Worm (Caenorhabditis elegans) whole organism, L1 larva: ENCODE data around the gene F09E10.7.

Experiments used
- C16A3.4 ChIP-seq: fragments of 150-350 bp; optimal IDR thresholded peaks from 2 replicates; lab custom pipeline; 2014; ENCODE audit warnings: missing biosample characterization, missing genetic modification characterization
- Y116A8C.19 ChIP-seq: sonication (generic microtip); optimal IDR thresholded peaks from 2 replicates; lab custom pipeline; 2016; ENCODE audit warnings: missing compliant biosample characterization, missing genetic modification characterization, borderline replicate concordance
- aly-2 ChIP-seq: fragments of 150-350 bp; optimal IDR thresholded peaks from 2 replicates; lab custom pipeline; 2014; ENCODE audit warnings: missing biosample characterization, missing genetic modification characterization
- ceh-8 ChIP-seq: fragments of 200-800 bp; sonication (Bioruptor generic); optimal IDR thresholded peaks from 2 replicates; lab custom pipeline; 2018; ENCODE audit warnings: mild to moderate bottlenecking, missing genetic modification characterization, moderate library complexity, missing compliant biosample characterization
- ceh-88 ChIP-seq: fragments of 200-800 bp; sonication (Bioruptor generic); IDR thresholded peaks from 2 replicates; pipeline ENCODE4 v1.3.6; 2022; ENCODE audit warnings: missing genetic modification characterization, missing compliant biosample characterization
- dsc-1 ChIP-seq: sonication (generic microtip); optimal IDR thresholded peaks from 2 replicates; lab custom pipeline; 2016; ENCODE audit warnings: mild to moderate bottlenecking, missing genetic modification characterization, missing compliant biosample characterization
- efl-1 ChIP-seq, 4 experiments: fragments of 150-350 bp; optimal IDR thresholded peaks in 3 of 4; peaks in 1 of 4; 1 replicate in 1 of 4; 2 replicates in 3 of 4; lab custom pipeline; 2014; ENCODE audit warnings: missing biosample characterization in 2 of 4, missing genetic modification characterization in 2 of 4, missing genetic modification reagents in 2 of 4
- egl-13 ChIP-seq: sonication (generic microtip); optimal IDR thresholded peaks from 2 replicates; lab custom pipeline; 2016; ENCODE audit warnings: missing genotype, missing genetic modification reagents, missing genetic modification characterization, missing compliant biosample characterization
- egl-27 ChIP-seq, 2 experiments: fragments of 150-350 bp in 1 of 2; sonication (generic microtip); optimal IDR thresholded peaks; 3 replicates each; lab custom pipeline; 2017 to 2018; ENCODE audit warnings: missing biosample characterization in 2 of 2, missing genetic modification characterization in 2 of 2, missing genetic modification reagents in 2 of 2
- hlh-17 ChIP-seq: fragments of 200-800 bp; sonication (Bioruptor generic); optimal IDR thresholded peaks from 2 replicates; lab custom pipeline; 2018; ENCODE audit warnings: missing genetic modification characterization, mild to moderate bottlenecking, missing compliant biosample characterization, moderate library complexity, borderline replicate concordance
- hlh-4 ChIP-seq: sonication (generic microtip); optimal IDR thresholded peaks from 2 replicates; lab custom pipeline; 2016; ENCODE audit warnings: mild to moderate bottlenecking, missing genetic modification characterization, missing compliant biosample characterization
- irx-1 ChIP-seq: sonication (generic microtip); optimal IDR thresholded peaks from 2 replicates; lab custom pipeline; 2016; ENCODE audit warnings: missing genetic modification characterization, missing compliant biosample characterization
- lin-14 ChIP-seq: fragments of 200-800 bp; sonication (Bioruptor generic); optimal IDR thresholded peaks from 2 replicates; lab custom pipeline; 2018; ENCODE audit warnings: mild to moderate bottlenecking, missing genetic modification characterization, moderate library complexity, missing compliant biosample characterization
- lin-15B ChIP-seq: fragments of 150-350 bp; sonication (generic microtip); optimal IDR thresholded peaks from 3 replicates; lab custom pipeline; 2014; ENCODE audit warnings: missing biosample characterization, missing genetic modification characterization
- lin-35 ChIP-seq, 2 experiments: fragments of 150-350 bp; optimal IDR thresholded peaks; 2 replicates each; lab custom pipeline; 2014; ENCODE audit warnings: missing biosample characterization in 2 of 2, missing genetic modification characterization in 2 of 2, missing genetic modification reagents in 2 of 2
- lsy-2 ChIP-seq, 2 experiments: fragments of 150-350 bp; optimal IDR thresholded peaks; 2 replicates each; lab custom pipeline; 2014; ENCODE audit warnings: missing biosample characterization in 2 of 2, missing genetic modification characterization in 2 of 2
- mab-9 ChIP-seq: fragments of 200-800 bp; sonication (Bioruptor generic); IDR thresholded peaks from 2 replicates; pipeline ENCODE4 v1.3.6; 2022; ENCODE audit warnings: missing genetic modification reagents, missing genetic modification characterization, missing compliant biosample characterization
- mep-1 ChIP-seq: fragments of 150-350 bp; optimal IDR thresholded peaks from 2 replicates; lab custom pipeline; 2014; ENCODE audit warnings: missing biosample characterization, missing genetic modification characterization
- nhr-12 ChIP-seq: sonication (generic microtip); optimal IDR thresholded peaks from 2 replicates; lab custom pipeline; 2017; ENCODE audit warnings: missing biosample characterization, missing genetic modification characterization
- nhr-19 ChIP-seq: fragments of 200-800 bp; sonication (Bioruptor generic); conservative IDR thresholded peaks from 2 replicates; pipeline ENCODE4 v1.3.6; 2022; ENCODE audit warnings: missing genetic modification characterization, missing compliant biosample characterization
- nhr-20 ChIP-seq: sonication (generic microtip); optimal IDR thresholded peaks from 2 replicates; lab custom pipeline; 2016; ENCODE audit warnings: mild to moderate bottlenecking, missing genetic modification characterization, missing compliant biosample characterization
- nhr-28 ChIP-seq: fragments of 150-350 bp; optimal IDR thresholded peaks from 2 replicates; lab custom pipeline; 2014; ENCODE audit warnings: missing biosample characterization, missing genetic modification characterization
- nhr-71 ChIP-seq: sonication (generic microtip); optimal IDR thresholded peaks from 2 replicates; lab custom pipeline; 2016; ENCODE audit warnings: mild to moderate bottlenecking, missing genetic modification characterization, moderate library complexity, missing compliant biosample characterization
- nhr-85 ChIP-seq: sonication (generic microtip); peaks from one replicate; lab custom pipeline; 2016; ENCODE audit warnings: missing genetic modification characterization, inconsistent platforms, missing compliant biosample characterization
- nhr-90 ChIP-seq: sonication (generic microtip); optimal IDR thresholded peaks from 2 replicates; lab custom pipeline; 2016; ENCODE audit warnings: mild to moderate bottlenecking, missing genetic modification characterization, missing compliant biosample characterization; ENCODE audit not compliant: poor library complexity
- pag-3 ChIP-seq: sonication (generic microtip); optimal IDR thresholded peaks from 2 replicates; lab custom pipeline; 2017; ENCODE audit warnings: missing genetic modification characterization, mild to moderate bottlenecking, missing compliant biosample characterization, antibody characterized with exemption, borderline replicate concordance; ENCODE audit not compliant: insufficient read depth
- rnt-1 ChIP-seq: sonication (generic microtip); optimal IDR thresholded peaks from 2 replicates; lab custom pipeline; 2016; ENCODE audit warnings: mild to moderate bottlenecking, missing genetic modification characterization, moderate library complexity, missing compliant biosample characterization
- skn-1 ChIP-seq: fragments of 150-350 bp; optimal IDR thresholded peaks from 2 replicates; lab custom pipeline; 2014; ENCODE audit warnings: missing biosample characterization, missing genetic modification characterization
- sptf-1 ChIP-seq: fragments of 150-350 bp; optimal IDR thresholded peaks from 2 replicates; lab custom pipeline; 2014; ENCODE audit warnings: missing biosample characterization, missing genetic modification characterization
- sup-37 ChIP-seq: fragments of 200-800 bp; sonication (Bioruptor generic); optimal IDR thresholded peaks from 2 replicates; lab custom pipeline; 2018; ENCODE audit warnings: mild to moderate bottlenecking, missing genetic modification characterization, missing compliant biosample characterization
- unc-30 ChIP-seq: sonication (generic microtip); optimal IDR thresholded peaks from 2 replicates; lab custom pipeline; 2017; ENCODE audit warnings: missing biosample characterization, missing genetic modification characterization
- unc-86 ChIP-seq: sonication (generic microtip); optimal IDR thresholded peaks from 2 replicates; lab custom pipeline; 2016; ENCODE audit warnings: missing genetic modification characterization, missing compliant biosample characterization
- unc-98 ChIP-seq: fragments of 200-800 bp; sonication (Bioruptor generic); IDR thresholded peaks from 2 replicates; pipeline ENCODE4 v1.3.6; 2022; ENCODE audit warnings: missing genetic modification characterization, missing compliant biosample characterization
- vab-15 ChIP-seq: sonication (generic microtip); optimal IDR thresholded peaks from 2 replicates; lab custom pipeline; 2017; ENCODE audit warnings: missing genotype, mild to moderate bottlenecking, missing genetic modification characterization, missing compliant biosample characterization
- zip-4 ChIP-seq: fragments of 200-800 bp; sonication (Bioruptor generic); optimal IDR thresholded peaks from 2 replicates; lab custom pipeline; 2018; ENCODE audit warnings: mild to moderate bottlenecking, missing genetic modification characterization, moderate library complexity, missing compliant biosample characterization
- ztf-4 ChIP-seq: fragments of 150-350 bp; optimal IDR thresholded peaks from 2 replicates; lab custom pipeline; 2014; ENCODE audit warnings: missing biosample characterization, missing genetic modification characterization

Gene F09E10.7

ce11 chrX:1536138-1536537, 34.5 kb upstream of the F09E10.7 start, which contains the start of gene K06A9.2 (continued):
- no peak for TF ChIP-seq lin-35 (GFP tag; optimal IDR thresholded peaks at IDR 0.05; lab: Kevin White, UChicago)
- TF ChIP-seq C16A3.4 (tag; lab: Kevin White, UChicago), result no peak
- no peak for TF ChIP-seq sptf-1 (tag; lab: Kevin White, UChicago)
- peak; percentile 56 for TF ChIP-seq nhr-85
- peak; percentile 84 for TF ChIP-seq nhr-71
- peak; percentile 73 for TF ChIP-seq rnt-1 (tag; lab: Kevin White, UChicago)
- TF ChIP-seq mep-1 (tag; lab: Kevin White, UChicago), result peak; percentile 35
- TF ChIP-seq nhr-90, result no peak
- TF ChIP-seq lin-14 (GFP tag; lab: Kevin White, UChicago), result peak; percentile 76
- TF ChIP-seq nhr-20 (tag; lab: Kevin White, UChicago), result peak; percentile 61

- TF ChIP-seq mab-9 (GFP tag; lab: Robert Waterston, UW), result no peak
- no peak for TF ChIP-seq irx-1 (tag; lab: Kevin White, UChicago)
- no peak for TF ChIP-seq sup-37 (GFP tag; lab: Kevin White, UChicago)
- no peak for TF ChIP-seq skn-1 (tag; lab: Kevin White, UChicago)
- TF ChIP-seq hlh-17 (GFP tag; lab: Kevin White, UChicago), result no peak
- TF ChIP-seq nhr-28 (tag; lab: Kevin White, UChicago), result no peak
- TF ChIP-seq lin-15B (tag; lab: Kevin White, UChicago), result no peak
- TF ChIP-seq dsc-1 (tag; lab: Kevin White, UChicago), result no peak
- TF ChIP-seq lin-14 (GFP tag; lab: Kevin White, UChicago), result no peak
- TF ChIP-seq C16A3.4 (tag; lab: Kevin White, UChicago), result no peak
- no peak for TF ChIP-seq aly-2 (tag; lab: Kevin White, UChicago)
- no peak for TF ChIP-seq hlh-4 (tag; lab: Kevin White, UChicago)
- no peak for TF ChIP-seq Y116A8C.19
- no peak for TF ChIP-seq pag-3 (tag; lab: Kevin White, UChicago)
- TF ChIP-seq mep-1 (tag; lab: Kevin White, UChicago), result no peak
- no peak for TF ChIP-seq ceh-88 (GFP tag; lab: Robert Waterston, UW)
- no peak for TF ChIP-seq egl-27 (tag; optimal IDR thresholded peaks at IDR 0.05; lab: Kevin White, UChicago)
- TF ChIP-seq vab-15, result no peak
- no peak for TF ChIP-seq ceh-8 (GFP tag; lab: Kevin White, UChicago)
- TF ChIP-seq ztf-4 (tag; lab: Kevin White, UChicago), result no peak
These were observed 33.6 kb upstream of the F09E10.7 start, which contains the start of gene K06A9.3 for ce11 chrX:1535261-1535660. Gene K06A9.3, minus strand, starts transcription at chrX:1535361.

ce11 chrX:1529013-1529412, 27.4 kb upstream of the F09E10.7 start:
- TF ChIP-seq rnt-1 (tag; lab: Kevin White, UChicago) (peak; percentile 47), efl-1 (optimal IDR thresholded peaks at IDR 0.05; lab: Kevin White, UChicago) (no peak), efl-1 (GFP tag; optimal IDR thresholded peaks at IDR 0.05 in 1 of 2; lab: Kevin White, UChicago) (peak in 1 of 2 experiments; percentile 60), nhr-19 (GFP tag; lab: Robert Waterston, UW) (0 out of 2 replicates have a peak, but pooled peaks have one; percentile 25), nhr-71 (peak; percentile 8), skn-1 (tag; lab: Kevin White, UChicago) (peak; percentile 12), unc-30 (tag; lab: Kevin White, UChicago) (no peak), egl-13 (tag; lab: Kevin White, UChicago) (no peak), vab-15 (no peak), egl-27 (tag; optimal IDR thresholded peaks at IDR 0.05; lab: Kevin White, UChicago) (no peak), lin-14 (GFP tag; lab: Kevin White, UChicago) (peak; percentile 81), nhr-12 (tag; lab: Kevin White, UChicago) (no peak)

ce11 chrX:1528107-1528506, 26.5 kb upstream of the F09E10.7 start:
- TF ChIP-seq mab-9 (GFP tag; lab: Robert Waterston, UW) (no peak), unc-98 (GFP tag; lab: Robert Waterston, UW) (no peak), nhr-90 (no peak), nhr-85 (no peak), lsy-2 (tag; optimal IDR thresholded peaks at IDR 0.05; lab: Kevin White, UChicago) (no peak), nhr-19 (GFP tag; lab: Robert Waterston, UW) (no peak), unc-86 (tag; lab: Kevin White, UChicago) (no peak), skn-1 (tag; lab: Kevin White, UChicago) (peak; percentile 42), zip-4 (peak; percentile 68)
- TF ChIP-seq, all 84 proteins: peak for 2
